Fruit fly (Drosophila melanogaster) S2 (cell line): ENCODE results near the gene CG18233.

Experiments
- CG8478 ChIP-seq: fragments of >200 bp; optimal IDR thresholded peaks from 2 replicates; lab custom pipeline; 2018
- CTCF ChIP-seq, 2 experiments: fragments of >200 bp; optimal IDR thresholded peaks; 2 replicates each; lab custom pipeline; 2018

- no peak for TF ChIP-seq CG8478 (lab: Kevin White, UChicago)
- no peak for TF ChIP-seq CTCF (optimal IDR thresholded peaks at IDR 0.05; lab: Kevin White, UChicago)
These were observed 31.5 kb downstream of the CG18233 start for dm6 chr3L:18636782-18637181.
